Fruit fly (Drosophila melanogaster) whole organism, embryonic: Measurements from ENCODE around the gene 5-HT7.

Source experiments
- ATbp ChIP-seq: fragments of 200-800 bp; sonication (Bioruptor generic); optimal IDR thresholded peaks from 2 replicates; lab custom pipeline; 2017; ENCODE audit warnings: missing biosample characterization, mild to moderate bottlenecking, missing genetic modification characterization, missing genetic modification reagents
- Atf6 ChIP-seq: fragments of 200-800 bp; sonication (Bioruptor generic); IDR thresholded peaks from 2 replicates; pipeline ENCODE4 v1.3.6; 2022; ENCODE audit warnings: missing biosample characterization, missing genetic modification characterization
- B-H1 ChIP-seq: fragments of 200-800 bp; sonication (Bioruptor generic); IDR thresholded peaks from 3 replicates; pipeline ENCODE4 v1.3.6; 2022; ENCODE audit warnings: missing biosample characterization, missing genetic modification characterization
- CG10209 ChIP-seq: fragments of 200-800 bp; sonication (Bioruptor generic); optimal IDR thresholded peaks from 3 replicates; lab custom pipeline; 2017; ENCODE audit warnings: missing biosample characterization, mild to moderate bottlenecking, missing genetic modification characterization, missing genetic modification reagents
- CG10979 ChIP-seq: fragments of 200-800 bp; sonication (Bioruptor generic); optimal IDR thresholded peaks from 2 replicates; lab custom pipeline; 2018; ENCODE audit warnings: missing biosample characterization, mild to moderate bottlenecking, missing genetic modification characterization, moderate library complexity
- CG11504 ChIP-seq: fragments of 200-800 bp; sonication (Bioruptor generic); optimal IDR thresholded peaks from 3 replicates; lab custom pipeline; 2019; ENCODE audit warnings: missing biosample characterization, mild to moderate bottlenecking, missing genetic modification characterization, moderate library complexity
- CG12155 ChIP-seq: fragments of 200-800 bp; sonication (Bioruptor generic); optimal IDR thresholded peaks from 3 replicates; lab custom pipeline; 2016; ENCODE audit warnings: missing biosample characterization, missing genetic modification characterization
- CG13424 ChIP-seq: fragments of 200-800 bp; sonication (Bioruptor generic); optimal IDR thresholded peaks from 2 replicates; lab custom pipeline; 2019; ENCODE audit warnings: missing biosample characterization, mild to moderate bottlenecking, missing genetic modification characterization, moderate library complexity
- CG15269 ChIP-seq: fragments of 200-800 bp; sonication (Bioruptor generic); optimal IDR thresholded peaks from 2 replicates; lab custom pipeline; 2018; ENCODE audit warnings: missing biosample characterization, mild to moderate bottlenecking, missing genetic modification characterization, moderate library complexity
- CG15479 ChIP-seq: fragments of 200-800 bp; sonication (Bioruptor generic); optimal IDR thresholded peaks from 3 replicates; lab custom pipeline; 2019; ENCODE audit warnings: missing biosample characterization, mild to moderate bottlenecking, missing genetic modification characterization, moderate library complexity
- CG15601 ChIP-seq: fragments of 200-800 bp; sonication (Bioruptor generic); optimal IDR thresholded peaks from 3 replicates; lab custom pipeline; 2019; ENCODE audit warnings: missing biosample characterization, mild to moderate bottlenecking, missing genetic modification characterization, moderate library complexity
- CG17359 ChIP-seq: fragments of 200-800 bp; sonication (Bioruptor generic); optimal IDR thresholded peaks from 3 replicates; lab custom pipeline; 2018; ENCODE audit warnings: missing biosample characterization, mild to moderate bottlenecking, missing genetic modification characterization, moderate library complexity
- CG17568 ChIP-seq: fragments of 200-800 bp; sonication (Bioruptor generic); optimal IDR thresholded peaks from 2 replicates; lab custom pipeline; 2018; ENCODE audit warnings: missing biosample characterization, mild to moderate bottlenecking, missing genetic modification characterization, moderate library complexity
- CG2120 ChIP-seq: fragments of 200-800 bp; sonication (Bioruptor generic); optimal IDR thresholded peaks from 3 replicates; lab custom pipeline; 2016; ENCODE audit warnings: missing biosample characterization, missing genetic modification characterization
- CG2678 ChIP-seq: fragments of 200-800 bp; sonication (Bioruptor generic); optimal IDR thresholded peaks from 3 replicates; lab custom pipeline; 2019; ENCODE audit warnings: missing biosample characterization, mild to moderate bottlenecking, missing genetic modification characterization, moderate library complexity
- CG34376 ChIP-seq: fragments of 200-800 bp; sonication (Bioruptor generic); optimal IDR thresholded peaks from 2 replicates; lab custom pipeline; 2018; ENCODE audit warnings: missing biosample characterization, mild to moderate bottlenecking, missing genetic modification characterization
- CG4854 ChIP-seq: fragments of 200-800 bp; sonication (Bioruptor generic); optimal IDR thresholded peaks from 2 replicates; lab custom pipeline; 2016; ENCODE audit warnings: missing biosample characterization, missing genetic modification characterization, inconsistent platforms
- CG7839 ChIP-seq: fragments of 200-800 bp; sonication (Bioruptor generic); optimal IDR thresholded peaks from 3 replicates; lab custom pipeline; 2018; ENCODE audit warnings: missing biosample characterization, mild to moderate bottlenecking, missing genetic modification characterization, moderate library complexity
- Dbx ChIP-seq: fragments of 200-800 bp; sonication (Bioruptor generic); IDR thresholded peaks from 3 replicates; pipeline ENCODE4 v1.3.6; 2022; ENCODE audit warnings: missing biosample characterization, missing genetic modification characterization
- Ets65A ChIP-seq: fragments of 200-800 bp; sonication (Bioruptor generic); peaks from one replicate; lab custom pipeline; 2016; ENCODE audit warnings: missing biosample characterization, missing genetic modification characterization
- HLH3B ChIP-seq: fragments of 200-800 bp; sonication (Bioruptor generic); IDR thresholded peaks from 2 replicates; pipeline ENCODE4 v1.3.6; 2022; ENCODE audit warnings: missing biosample characterization, missing genetic modification characterization
- HmgZ ChIP-seq: fragments of 200-800 bp; sonication (Bioruptor generic); optimal IDR thresholded peaks from 2 replicates; lab custom pipeline; 2018; ENCODE audit warnings: missing biosample characterization, mild to moderate bottlenecking, missing genetic modification characterization
- Hr51 ChIP-seq, 2 experiments: fragments of 200-800 bp; sonication (Bioruptor generic); optimal IDR thresholded peaks; 2 replicates in 1 of 2; 3 replicates in 1 of 2; lab custom pipeline; 2016 to 2018; ENCODE audit warnings: missing biosample characterization in 2 of 2, missing genetic modification characterization in 2 of 2, mild to moderate bottlenecking in 1 of 2, moderate library complexity in 1 of 2
- Meics ChIP-seq: fragments of 200-800 bp; sonication (Bioruptor generic); optimal IDR thresholded peaks from 2 replicates; lab custom pipeline; 2017; ENCODE audit warnings: missing biosample characterization, mild to moderate bottlenecking, missing genetic modification characterization
- Nf-YC ChIP-seq: fragments of 200-800 bp; optimal IDR thresholded peaks from 3 replicates; lab custom pipeline; 2019; ENCODE audit warnings: missing biosample characterization, mild to moderate bottlenecking, missing genetic modification characterization, moderate library complexity
- Ptx1 ChIP-seq: fragments of 200-800 bp; sonication (Bioruptor generic); IDR thresholded peaks from 2 replicates; pipeline ENCODE4 v1.3.6; 2022; ENCODE audit warnings: missing biosample characterization, missing genetic modification characterization
- Rfx ChIP-seq: fragments of 200-800 bp; sonication (Bioruptor generic); IDR thresholded peaks from 2 replicates; pipeline ENCODE4 v1.3.6; 2022; ENCODE audit warnings: missing biosample characterization, missing genetic modification characterization
- Sox100B ChIP-seq: fragments of 200-800 bp; sonication (Bioruptor generic); optimal IDR thresholded peaks from 3 replicates; lab custom pipeline; 2018; ENCODE audit warnings: missing biosample characterization, mild to moderate bottlenecking, missing genetic modification characterization
- Xbp1 ChIP-seq: fragments of 200-800 bp; sonication (Bioruptor generic); optimal IDR thresholded peaks from 3 replicates; lab custom pipeline; 2016; ENCODE audit warnings: missing biosample characterization, mild to moderate bottlenecking, missing genetic modification characterization
- ap ChIP-seq: fragments of 200-800 bp; sonication (Bioruptor generic); IDR thresholded peaks from 2 replicates; pipeline ENCODE4 v1.3.6; 2022; ENCODE audit warnings: missing biosample characterization, missing genetic modification characterization
- ase ChIP-seq: fragments of 200-800 bp; sonication (Bioruptor generic); IDR thresholded peaks from 3 replicates; pipeline ENCODE4 v1.3.6; 2022; ENCODE audit warnings: missing biosample characterization, missing genetic modification characterization
- bcd ChIP-seq: fragments of 200-800 bp; sonication (Bioruptor generic); optimal IDR thresholded peaks from 2 replicates; lab custom pipeline; 2017; ENCODE audit warnings: missing biosample characterization, mild to moderate bottlenecking, missing genetic modification characterization
- chinmo ChIP-seq: fragments of 200-800 bp; sonication (Bioruptor generic); IDR thresholded peaks from 4 replicates; pipeline ENCODE4 v1.3.6; 2022; ENCODE audit warnings: missing biosample characterization, missing genetic modification characterization; ENCODE audit not compliant: partially characterized antibody
- ci ChIP-seq: fragments of 200-800 bp; sonication (Bioruptor generic); IDR thresholded peaks from 3 replicates; pipeline ENCODE4 v1.3.6; 2022; ENCODE audit warnings: missing biosample characterization, missing genetic modification characterization
- disco-r ChIP-seq: fragments of 200-800 bp; sonication (Bioruptor generic); optimal IDR thresholded peaks from 2 replicates; lab custom pipeline; 2016; ENCODE audit warnings: missing biosample characterization, missing genetic modification characterization
- dmrt99B ChIP-seq: fragments of 200-800 bp; sonication (Bioruptor generic); optimal IDR thresholded peaks from 2 replicates; lab custom pipeline; 2018; ENCODE audit warnings: missing biosample characterization, mild to moderate bottlenecking, missing genetic modification characterization, moderate library complexity
- dysf ChIP-seq: fragments of 200-800 bp; sonication (Bioruptor generic); IDR thresholded peaks from 3 replicates; pipeline ENCODE4 v1.3.6; 2022; ENCODE audit warnings: missing biosample characterization, missing genetic modification characterization
- fd3F ChIP-seq: fragments of 200-800 bp; sonication (Bioruptor generic); optimal IDR thresholded peaks from 2 replicates; lab custom pipeline; 2018; ENCODE audit warnings: missing biosample characterization, mild to moderate bottlenecking, missing genetic modification characterization, moderate library complexity
- grau ChIP-seq: fragments of 200-800 bp; optimal IDR thresholded peaks from 3 replicates; lab custom pipeline; 2019; ENCODE audit warnings: missing biosample characterization, mild to moderate bottlenecking, missing genetic modification characterization, moderate library complexity
- lmd ChIP-seq: fragments of 200-800 bp; sonication (Bioruptor generic); IDR thresholded peaks from 2 replicates; pipeline ENCODE4 v1.3.6; 2022; ENCODE audit warnings: missing biosample characterization, missing genetic modification characterization
- prd ChIP-seq, 3 experiments: fragments of >200 bp in 2 of 3; fragments of 200-800 bp in 1 of 3; sonication (Bioruptor generic) in 1 of 3; optimal IDR thresholded peaks in 2 of 3; IDR thresholded peaks in 1 of 3; 2 replicates in 2 of 3; 3 replicates in 1 of 3; pipeline versions ENCODE4 v1.3.6 to Lab custom; 2017 to 2022; ENCODE audit warnings: missing biosample characterization in 1 of 3, missing genetic modification characterization in 1 of 3
- ro ChIP-seq: fragments of 200-800 bp; sonication (Bioruptor generic); IDR thresholded peaks from 2 replicates; pipeline ENCODE4 v1.3.6; 2022; ENCODE audit warnings: missing biosample characterization, missing genetic modification characterization
- stc ChIP-seq: fragments of 200-800 bp; sonication (Bioruptor generic); IDR thresholded peaks from 2 replicates; pipeline ENCODE4 v1.3.6; 2022; ENCODE audit warnings: missing biosample characterization, missing genetic modification characterization
- sug ChIP-seq: fragments of 200-800 bp; optimal IDR thresholded peaks from 2 replicates; lab custom pipeline; 2019; ENCODE audit warnings: missing biosample characterization, mild to moderate bottlenecking, missing genetic modification characterization, moderate library complexity
- tgo ChIP-seq: fragments of 200-800 bp; sonication (Bioruptor generic); IDR thresholded peaks from 3 replicates; pipeline ENCODE4 v1.3.6; 2022; ENCODE audit warnings: missing biosample characterization, missing genetic modification characterization
- ttk ChIP-seq: fragments of 200-800 bp; sonication (Bioruptor generic); IDR thresholded peaks from 2 replicates; pipeline ENCODE4 v2.1.2; 2022; ENCODE audit warnings: missing biosample characterization, missing genetic modification characterization
- usp ChIP-seq: fragments of >200 bp; optimal IDR thresholded peaks from 2 replicates; lab custom pipeline; 2017; ENCODE audit warnings: missing biosample characterization, missing genetic modification characterization

Gene 5-HT7

DNA sequence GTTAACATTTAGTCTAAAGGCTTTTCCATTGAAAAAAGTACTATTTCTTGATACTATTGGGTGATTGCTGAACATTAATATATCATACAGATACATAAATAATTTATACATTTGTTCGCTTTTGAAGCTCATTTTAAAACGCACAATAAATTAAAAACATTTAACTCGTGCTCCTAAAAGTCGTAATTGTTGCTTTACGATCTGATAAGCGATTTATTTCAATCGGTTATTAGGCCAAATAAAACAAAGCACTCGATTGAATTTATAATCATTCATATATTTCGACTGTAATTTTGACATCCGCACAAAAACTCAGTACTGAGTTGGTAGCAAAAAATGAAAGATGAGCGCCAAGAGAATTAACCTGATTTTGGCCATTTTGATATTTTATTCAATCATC is 18.4 kb upstream of the 5-HT7 start, which contains the start of gene CG33773:
TSS of gene CG33773 (plus strand) at position 301 of the 400 bp plus-strand sequence.
- TF ChIP-seq ap = no peak
- TF ChIP-seq disco-r (GFP tag; lab: Kevin White, UChicago) = no peak
- TF ChIP-seq lmd = no peak
- no peak for TF ChIP-seq usp (GFP tag; lab: Kevin White, UChicago)
- no peak for TF ChIP-seq CG15479
- no peak for TF ChIP-seq CG4854

dm6 chr3R:31020762-31021161 is 4.1 kb upstream of the 5-HT7 start:
- TF ChIP-seq ci (GFP tag; lab: Robert Waterston, UW) = no peak
- TF ChIP-seq ro = no peak
- TF ChIP-seq Meics (GFP tag; lab: Kevin White, UChicago) = peak; percentile 66
- peak; percentile 27 for TF ChIP-seq sug
- peak; percentile 27 for TF ChIP-seq CG34376 (GFP tag; lab: Kevin White, UChicago)
- peak; percentile 66 for TF ChIP-seq Ets65A
- 0 out of 4 replicates have a peak, but pooled peaks have one; percentile 23 for TF ChIP-seq chinmo (GFP tag; lab: Robert Waterston, UW)
- TF ChIP-seq, all 482 proteins: peak for 5

DNA sequence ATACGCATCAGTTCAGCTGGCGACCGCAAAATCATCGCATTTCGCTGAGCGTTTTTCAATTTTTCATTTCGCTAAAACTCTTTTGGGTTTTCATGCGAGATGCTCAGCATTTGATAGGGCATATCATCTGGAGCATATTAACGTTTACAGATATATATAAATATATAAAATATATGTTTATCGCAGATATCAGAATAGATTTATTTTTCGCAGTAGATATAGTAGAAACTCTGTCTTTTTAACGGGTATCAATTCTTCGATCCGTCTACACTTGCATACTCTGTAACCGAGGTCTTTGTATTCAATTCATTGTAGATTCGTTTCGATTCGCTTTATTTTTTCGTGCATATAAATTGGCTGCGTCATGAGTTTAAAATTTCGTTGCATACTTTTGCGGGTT is 3.0 kb upstream of the 5-HT7 start:
- TF ChIP-seq prd (optimal IDR thresholded peaks at IDR 0.05; lab: Kevin White, UChicago) = no peak
- peak; percentile 52; the same call in 2 of the 3 replicates for TF ChIP-seq prd (GFP tag; IDR thresholded peaks at IDR 0.05; lab: Robert Waterston, UW)
- TF ChIP-seq ATbp = no peak
- TF ChIP-seq Ptx1 = peak; percentile 55
- no peak for TF ChIP-seq CG15601 (tag; lab: Kevin White, UChicago)
- TF ChIP-seq CG17359 (tag; lab: Kevin White, UChicago) = peak; percentile 39
- TF ChIP-seq grau (tag; lab: Kevin White, UChicago) = peak; percentile 13
- TF ChIP-seq CG10209 (GFP tag; lab: Kevin White, UChicago) = peak; percentile 4
- TF ChIP-seq Sox100B (GFP tag; lab: Kevin White, UChicago) = peak; percentile 9
- TF ChIP-seq CG2678 (tag; lab: Kevin White, UChicago) = peak; percentile 51
- TF ChIP-seq CG2120 = peak; percentile 3
- TF ChIP-seq bcd = peak; percentile 1
- TF ChIP-seq stc (GFP tag; lab: Robert Waterston, UW) = peak; percentile 52; the same call in 1 of the 2 replicates
- peak; percentile 46 for TF ChIP-seq CG7839 (tag; lab: Kevin White, UChicago)
- TF ChIP-seq CG13424 (tag; lab: Kevin White, UChicago) = no peak
- peak; percentile 13; the same call in 1 of the 3 replicates for TF ChIP-seq B-H1 (GFP tag; lab: Robert Waterston, UW)
- TF ChIP-seq Dbx (GFP tag; lab: Robert Waterston, UW) = no peak
- no peak for TF ChIP-seq CG17568 (GFP tag; lab: Kevin White, UChicago)
- TF ChIP-seq dysf (GFP tag; lab: Robert Waterston, UW) = peak; percentile 48; the same call in 2 of the 3 replicates
- TF ChIP-seq chinmo (GFP tag; lab: Robert Waterston, UW) = no peak
- TF ChIP-seq fd3F (GFP tag; lab: Kevin White, UChicago) = peak; percentile 7
- TF ChIP-seq Hr51 (GFP tag; optimal IDR thresholded peaks at IDR 0.05; lab: Kevin White, UChicago) = peak in 1 of 2 experiments; percentile 29
- TF ChIP-seq CG12155 = no peak
- TF ChIP-seq ase (GFP tag; lab: Robert Waterston, UW) = 0 out of 3 replicates have a peak, but pooled peaks have one; percentile 10
- TF ChIP-seq CG10979 (tag; lab: Kevin White, UChicago) = no peak
- TF ChIP-seq Xbp1 (GFP tag; lab: Kevin White, UChicago) = peak; percentile 20
- TF ChIP-seq Rfx (GFP tag; lab: Robert Waterston, UW) = peak; percentile 65
- TF ChIP-seq CG11504 (tag; lab: Kevin White, UChicago) = peak; percentile 45
- peak; percentile 11 for TF ChIP-seq CG15269 (tag; lab: Kevin White, UChicago)
- TF ChIP-seq tgo = peak; percentile 53; the same call in 2 of the 3 replicates
- peak; percentile 33; the same call in 1 of the 2 replicates for TF ChIP-seq HLH3B (GFP tag; lab: Robert Waterston, UW)
- peak; percentile 4 for TF ChIP-seq HmgZ (tag; lab: Kevin White, UChicago)
- TF ChIP-seq Atf6 = peak; percentile 17; the same call in 1 of the 2 replicates
- TF ChIP-seq ttk (GFP tag; lab: Robert Waterston, UW) = 0 out of 2 replicates have a peak, but pooled peaks have one; percentile 13
- TF ChIP-seq Nf-YC (tag; lab: Kevin White, UChicago) = no peak
- TF ChIP-seq dmrt99B (tag; lab: Kevin White, UChicago) = peak; percentile 44
